Worm (Caenorhabditis elegans) whole organism, mixed stage, embryonic: ENCODE results near the gene che-6.

ENCODE experiments used
- blmp-1 ChIP-seq: fragments of 150-350 bp; optimal IDR thresholded peaks from 2 replicates; lab custom pipeline; 2014; ENCODE audit warnings: missing biosample characterization, missing genetic modification characterization
- ceh-39 ChIP-seq: fragments of 150-350 bp; optimal IDR thresholded peaks from 2 replicates; lab custom pipeline; 2014; ENCODE audit warnings: missing biosample characterization, missing genetic modification characterization
- ceh-83 ChIP-seq: fragments of 200-800 bp; sonication (Bioruptor generic); optimal IDR thresholded peaks from 2 replicates; lab custom pipeline; 2018; ENCODE audit warnings: mild to moderate bottlenecking, missing genetic modification characterization, missing compliant biosample characterization
- ces-1 ChIP-seq: fragments of 150-350 bp; optimal IDR thresholded peaks from 2 replicates; lab custom pipeline; 2014; ENCODE audit warnings: missing biosample characterization, missing genetic modification reagents, missing genetic modification characterization
- cnd-1 ChIP-seq: fragments of 200-800 bp; sonication (Bioruptor generic); optimal IDR thresholded peaks from 2 replicates; lab custom pipeline; 2018; ENCODE audit warnings: mild to moderate bottlenecking, missing genetic modification characterization, missing compliant biosample characterization
- drap-1 ChIP-seq: fragments of 200-800 bp; sonication (Bioruptor generic); optimal IDR thresholded peaks from 3 replicates; lab custom pipeline; 2018; ENCODE audit warnings: mild to moderate bottlenecking, missing genetic modification characterization, missing compliant biosample characterization
- elt-1 ChIP-seq: sonication (generic microtip); optimal IDR thresholded peaks from 2 replicates; lab custom pipeline; 2017; ENCODE audit warnings: missing genetic modification characterization, mild to moderate bottlenecking, missing compliant biosample characterization, antibody characterized with exemption, moderate library complexity, borderline replicate concordance; ENCODE audit not compliant: insufficient read depth
- elt-3 ChIP-seq: fragments of 150-350 bp; optimal IDR thresholded peaks from 2 replicates; lab custom pipeline; 2014; ENCODE audit warnings: missing biosample characterization, missing genetic modification characterization
- flh-1 ChIP-seq: fragments of 200-800 bp; sonication (Bioruptor generic); optimal IDR thresholded peaks from 2 replicates; lab custom pipeline; 2018; ENCODE audit warnings: mild to moderate bottlenecking, missing genetic modification characterization, moderate library complexity, missing compliant biosample characterization
- ham-2 ChIP-seq: fragments of 200-800 bp; sonication (Bioruptor generic); optimal IDR thresholded peaks from 2 replicates; lab custom pipeline; 2018; ENCODE audit warnings: mild to moderate bottlenecking, missing genetic modification characterization, missing compliant biosample characterization
- hlh-1 ChIP-seq: fragments of 150-350 bp; optimal IDR thresholded peaks from 2 replicates; lab custom pipeline; 2014; ENCODE audit warnings: missing biosample characterization, missing genetic modification reagents, missing genetic modification characterization
- lin-13 ChIP-seq: fragments of 150-350 bp; optimal IDR thresholded peaks from 2 replicates; lab custom pipeline; 2014; ENCODE audit warnings: missing biosample characterization, missing genetic modification characterization
- lin-32 ChIP-seq: fragments of 200-800 bp; sonication (Bioruptor generic); optimal IDR thresholded peaks from 2 replicates; lab custom pipeline; 2018; ENCODE audit warnings: mild to moderate bottlenecking, missing genetic modification characterization, missing compliant biosample characterization
- lsy-2 ChIP-seq: fragments of 150-350 bp; optimal IDR thresholded peaks from 2 replicates; lab custom pipeline; 2014; ENCODE audit warnings: missing biosample characterization, missing genetic modification characterization
- mab-5 ChIP-seq: fragments of 150-350 bp; optimal IDR thresholded peaks from 2 replicates; lab custom pipeline; 2014; ENCODE audit warnings: missing biosample characterization, missing genetic modification characterization
- mep-1 ChIP-seq: fragments of 150-350 bp; optimal IDR thresholded peaks from 2 replicates; lab custom pipeline; 2017; ENCODE audit warnings: missing biosample characterization, missing genetic modification reagents, missing genetic modification characterization, inconsistent platforms
- mls-2 ChIP-seq: sonication (generic microtip); optimal IDR thresholded peaks from 2 replicates; lab custom pipeline; 2016; ENCODE audit warnings: mild to moderate bottlenecking, missing genetic modification characterization, moderate library complexity, missing compliant biosample characterization
- nhr-2 ChIP-seq: fragments of 150-350 bp; optimal IDR thresholded peaks from 2 replicates; lab custom pipeline; 2014; ENCODE audit warnings: missing biosample characterization, missing genetic modification characterization
- nhr-28 ChIP-seq: fragments of 150-350 bp; optimal IDR thresholded peaks from 2 replicates; lab custom pipeline; 2014; ENCODE audit warnings: missing biosample characterization, missing genetic modification characterization
- nhr-76 ChIP-seq: sonication (generic microtip); optimal IDR thresholded peaks from 2 replicates; lab custom pipeline; 2017; ENCODE audit warnings: missing biosample characterization, missing genetic modification characterization
- pha-4 ChIP-seq: fragments of 150-350 bp; optimal IDR thresholded peaks from 2 replicates; lab custom pipeline; 2018; ENCODE audit warnings: missing biosample characterization, missing genetic modification reagents, missing genetic modification characterization
- sem-2 ChIP-seq: fragments of 200-800 bp; sonication (Bioruptor generic); optimal IDR thresholded peaks from 2 replicates; lab custom pipeline; 2018; ENCODE audit warnings: mild to moderate bottlenecking, missing genetic modification characterization, missing compliant biosample characterization
- snpc-4 ChIP-seq: fragments of 150-350 bp; optimal IDR thresholded peaks from 2 replicates; lab custom pipeline; 2014; ENCODE audit warnings: missing biosample characterization, missing genetic modification characterization
- sptf-1 ChIP-seq: sonication (generic microtip); optimal IDR thresholded peaks from 2 replicates; lab custom pipeline; 2017; ENCODE audit warnings: mild to moderate bottlenecking, missing genetic modification characterization, moderate library complexity, missing compliant biosample characterization
- unc-120 ChIP-seq: sonication (generic microtip); optimal IDR thresholded peaks from 2 replicates; lab custom pipeline; 2017; ENCODE audit warnings: missing genetic modification characterization, missing compliant biosample characterization; ENCODE audit not compliant: poor library complexity, severe bottlenecking
- unc-39 ChIP-seq: fragments of 150-350 bp; optimal IDR thresholded peaks from 2 replicates; lab custom pipeline; 2014; ENCODE audit warnings: missing biosample characterization, missing genetic modification characterization
- unc-62 ChIP-seq: fragments of 150-350 bp; optimal IDR thresholded peaks from 2 replicates; lab custom pipeline; 2014; ENCODE audit warnings: missing biosample characterization, missing genetic modification reagents, missing genetic modification characterization
- zip-8 ChIP-seq: fragments of 150-350 bp; optimal IDR thresholded peaks from 2 replicates; lab custom pipeline; 2014; ENCODE audit warnings: missing biosample characterization, missing genetic modification characterization

Gene che-6

ce11 chrIV:2111300-2111874 is at the start of gene che-6:
Gene che-6, minus strand, starts transcription at chrIV:2111408.
- TF ChIP-seq ces-1 (GFP tag; lab: Kevin White, UChicago), result no peak
- no peak for TF ChIP-seq mab-5 (tag; lab: Kevin White, UChicago)
- TF ChIP-seq snpc-4 (tag; lab: Kevin White, UChicago), result no peak
- TF ChIP-seq unc-120 (tag; lab: Kevin White, UChicago), result no peak
- TF ChIP-seq nhr-28 (tag; lab: Kevin White, UChicago), result no peak
- no peak for TF ChIP-seq ceh-39 (tag; lab: Kevin White, UChicago)
- TF ChIP-seq ham-2 (GFP tag; lab: Kevin White, UChicago), result no peak
- TF ChIP-seq drap-1 (GFP tag; lab: Kevin White, UChicago), result no peak
- no peak for TF ChIP-seq ceh-83 (GFP tag; lab: Kevin White, UChicago)
- no peak for TF ChIP-seq mep-1
- TF ChIP-seq mls-2 (tag; lab: Kevin White, UChicago), result no peak
- no peak for TF ChIP-seq hlh-1 (tag; lab: Kevin White, UChicago)
- no peak for TF ChIP-seq sptf-1 (tag; lab: Kevin White, UChicago)

DNA sequence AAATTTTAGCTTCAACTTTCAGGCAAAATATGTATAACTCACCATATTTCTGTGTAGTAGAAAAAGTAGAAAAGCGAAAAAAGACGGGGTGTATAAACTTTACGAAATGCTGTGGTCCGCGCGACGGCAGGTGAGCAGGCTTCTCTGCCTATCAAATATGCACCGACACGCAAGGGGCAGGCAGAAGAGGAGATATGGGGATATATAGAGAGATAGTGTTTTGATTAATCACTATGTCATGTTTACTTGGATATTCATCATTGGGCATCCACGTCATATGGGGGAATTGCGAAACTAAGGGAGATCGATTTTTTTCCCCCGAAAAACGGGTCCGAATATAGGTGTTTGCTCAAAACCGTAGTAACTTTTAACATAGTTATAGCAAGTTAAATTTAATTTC is 47.9 kb upstream of the che-6 start, which contains the start of gene gcy-37:
gcy-37 (minus strand) TSS at position 101 of the 400 bp plus-strand sequence.
- TF ChIP-seq lin-13 (tag; lab: Kevin White, UChicago) (no peak), mls-2 (tag; lab: Kevin White, UChicago) (no peak), flh-1 (GFP tag; lab: Kevin White, UChicago) (no peak), drap-1 (GFP tag; lab: Kevin White, UChicago) (no peak), unc-62 (GFP tag; lab: Kevin White, UChicago) (no peak), sem-2 (no peak), pha-4 (tag; lab: Kevin White, UChicago) (no peak), elt-3 (tag; lab: Kevin White, UChicago) (no peak), cnd-1 (tag; lab: Kevin White, UChicago) (no peak), ham-2 (GFP tag; lab: Kevin White, UChicago) (no peak), lin-32 (GFP tag; lab: Kevin White, UChicago) (no peak), sptf-1 (tag; lab: Kevin White, UChicago) (no peak), elt-1 (tag; lab: Kevin White, UChicago) (no peak), mep-1 (no peak), ceh-83 (GFP tag; lab: Kevin White, UChicago) (no peak), mab-5 (tag; lab: Kevin White, UChicago) (no peak)

ce11 chrIV:2156239-2156638 is 45.0 kb upstream of the che-6 start:
- TF ChIP-seq sptf-1 (tag; lab: Kevin White, UChicago), result no peak
- no peak for TF ChIP-seq unc-62 (GFP tag; lab: Kevin White, UChicago)
- no peak for TF ChIP-seq flh-1 (GFP tag; lab: Kevin White, UChicago)
- TF ChIP-seq ceh-83 (GFP tag; lab: Kevin White, UChicago), result no peak
- TF ChIP-seq unc-39, result no peak
- no peak for TF ChIP-seq mep-1
- no peak for TF ChIP-seq ces-1 (GFP tag; lab: Kevin White, UChicago)
- no peak for TF ChIP-seq nhr-2 (tag; lab: Kevin White, UChicago)
- TF ChIP-seq, all 35 proteins: peak for 0

DNA sequence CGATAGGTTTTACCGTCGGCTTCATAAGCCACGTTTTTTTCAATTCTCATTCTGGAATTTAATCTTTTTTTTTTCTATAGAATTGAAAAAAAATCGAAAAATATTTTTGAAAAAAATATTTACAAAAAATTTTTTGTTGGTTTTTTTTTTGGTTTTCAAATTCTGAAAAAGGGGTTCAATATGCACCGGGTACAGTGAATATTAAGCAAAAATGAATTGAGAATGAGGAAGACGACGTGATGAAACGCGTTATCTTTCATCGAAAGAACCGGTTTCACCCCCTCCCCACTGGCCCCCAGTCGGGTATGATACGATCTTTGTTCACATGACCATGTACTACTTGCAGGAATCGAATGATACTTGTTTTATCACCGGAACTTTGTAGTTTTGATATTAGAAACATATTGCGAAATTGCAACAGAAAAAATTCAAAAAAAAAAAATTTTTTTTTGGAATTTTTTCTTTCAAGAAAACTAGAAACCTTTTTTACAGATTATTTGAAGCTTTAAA is 38.1 kb upstream of the che-6 start, which contains the start of gene C54E4.5:
C54E4.5 (minus strand) TSS at position 51 of the 510 bp plus-strand sequence.
- TF ChIP-seq mab-5 (tag; lab: Kevin White, UChicago) (no peak), elt-1 (tag; lab: Kevin White, UChicago) (peak; percentile 52), nhr-2 (tag; lab: Kevin White, UChicago) (no peak)

DNA sequence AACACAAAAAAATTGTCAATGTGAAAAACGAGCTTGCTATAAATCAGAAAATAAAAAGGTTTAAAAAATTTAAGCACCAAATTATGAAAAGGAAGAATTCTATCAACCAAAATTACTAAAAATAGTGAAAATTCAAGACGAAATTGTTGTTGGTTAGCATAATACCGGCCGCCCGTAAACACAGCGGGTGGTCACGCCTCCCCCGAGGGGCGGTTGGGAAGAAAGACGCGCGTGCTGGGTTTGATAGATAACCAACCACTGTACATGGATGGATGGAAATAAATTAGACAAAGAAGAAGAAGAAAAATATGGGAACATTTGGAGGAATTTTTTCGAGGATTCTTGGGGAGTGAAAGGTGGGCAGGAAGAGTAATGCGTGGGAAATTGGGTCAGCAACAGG is 31.1 kb upstream of the che-6 start:
- TF ChIP-seq nhr-76 (tag; lab: Kevin White, UChicago) (no peak), ceh-39 (tag; lab: Kevin White, UChicago) (no peak), lin-13 (tag; lab: Kevin White, UChicago) (no peak), nhr-28 (tag; lab: Kevin White, UChicago) (no peak), sem-2 (no peak), mab-5 (tag; lab: Kevin White, UChicago) (no peak), zip-8 (tag; lab: Kevin White, UChicago) (no peak), lsy-2 (no peak), flh-1 (GFP tag; lab: Kevin White, UChicago) (no peak), blmp-1 (no peak), sptf-1 (tag; lab: Kevin White, UChicago) (no peak), unc-39 (no peak), drap-1 (GFP tag; lab: Kevin White, UChicago) (no peak)
